Fruit fly (Drosophila melanogaster): ENCODE data around the gene CG44815.
A peak's percentile ranks its signal among the peaks of the same experiment; 100 is the strongest.

Gene CG44815

DNA sequence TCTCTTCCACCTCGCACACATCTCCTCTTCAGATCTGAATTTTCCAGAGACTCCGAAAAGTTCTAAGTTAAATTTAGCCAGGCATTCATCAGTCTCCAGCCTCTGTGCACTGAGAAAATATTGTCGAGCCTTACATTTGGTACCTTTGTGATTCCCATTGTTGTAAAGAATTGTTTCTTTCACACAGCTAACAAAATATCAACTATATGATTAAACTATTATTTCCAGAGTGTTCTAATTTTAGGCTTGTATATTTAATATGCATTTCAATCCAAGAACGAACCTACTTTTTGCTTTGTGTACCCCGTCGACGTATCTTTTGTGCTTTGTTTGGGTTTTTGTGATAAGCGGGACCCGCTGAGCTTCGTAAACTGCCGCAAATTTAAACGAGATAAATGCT, 48.1 kb upstream of the CG44815 start (continued):
- TF ChIP-seq Dip2 (GFP tag; IDR thresholded peaks at IDR 0.05) (no peak), nerfin-2 (GFP tag; IDR thresholded peaks at IDR 0.05; ENCODE audit: partially characterized antibody) (no peak), sens (GFP tag) (peak; percentile 89), ara (GFP tag; IDR thresholded peaks at IDR 0.05) (no peak), CG18262 (tag; optimal IDR thresholded peaks at IDR 0.05) (peak; percentile 37), Sox102F (GFP tag; optimal IDR thresholded peaks at IDR 0.05) (peak; percentile 10), Dad (GFP tag; optimal IDR thresholded peaks at IDR 0.05) (no peak)

DNA sequence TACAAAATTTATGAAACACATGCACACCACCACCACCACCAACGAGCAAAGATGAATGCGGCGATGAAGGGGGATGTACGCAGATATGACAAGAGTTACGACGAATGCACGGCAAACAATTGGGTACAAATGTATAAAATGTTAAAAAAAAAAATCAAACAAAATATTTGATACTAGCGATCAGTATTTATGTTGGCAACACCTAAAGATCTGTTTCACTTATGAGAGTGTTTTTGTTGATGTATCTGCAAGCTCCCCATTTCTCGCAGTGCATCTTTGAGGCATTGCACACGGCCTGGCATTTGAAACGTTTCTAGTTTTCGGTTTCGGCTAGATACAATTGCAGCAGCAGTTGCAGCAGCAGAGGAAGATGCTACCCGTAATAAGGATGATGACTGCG, 40.8 kb upstream of the CG44815 start:
- TF ChIP-seq lov (optimal IDR thresholded peaks at IDR 0.05): no peak
- peak; percentile 85 for TF ChIP-seq lov (GFP tag; IDR thresholded peaks at IDR 0.05)
- peak; percentile 70 for TF ChIP-seq Side (GFP tag; optimal IDR thresholded peaks at IDR 0.05)
- peak; percentile 74 for TF ChIP-seq CG1024 (GFP tag; IDR thresholded peaks at IDR 0.05)
- 0 out of 2 replicates have a peak, but pooled peaks have one; percentile 14 for TF ChIP-seq Gsc (GFP tag; IDR thresholded peaks at IDR 0.05)
- TF ChIP-seq Ravus (GFP tag; IDR thresholded peaks at IDR 0.05): peak; percentile 4; the same call in 1 of the 2 replicates
- peak; percentile 84 for TF ChIP-seq CG4820 (GFP tag; optimal IDR thresholded peaks at IDR 0.05)
- no peak for TF ChIP-seq CrebB (tag; optimal IDR thresholded peaks at IDR 0.05)
- TF ChIP-seq ap (GFP tag; IDR thresholded peaks at IDR 0.05): peak; percentile 61
- peak; percentile 9 for TF ChIP-seq CG2116 (GFP tag; optimal IDR thresholded peaks at IDR 0.05)
- no peak for TF ChIP-seq nerfin-2 (GFP tag; IDR thresholded peaks at IDR 0.05; ENCODE audit: partially characterized antibody)
- peak; percentile 72 for TF ChIP-seq CG2202 (tag; optimal IDR thresholded peaks at IDR 0.05)
- peak; percentile 51; the same call in 1 of the 2 replicates for TF ChIP-seq crol (GFP tag; IDR thresholded peaks at IDR 0.05)
- peak; percentile 38 for TF ChIP-seq her (GFP tag; optimal IDR thresholded peaks at IDR 0.05)
- TF ChIP-seq Ada2b (GFP tag; IDR thresholded peaks at IDR 0.05): peak; percentile 64
- TF ChIP-seq pzg (GFP tag; optimal IDR thresholded peaks at IDR 0.05): no peak
- TF ChIP-seq Sox100B (GFP tag; optimal IDR thresholded peaks at IDR 0.05): peak; percentile 64
- 0 out of 2 replicates have a peak, but pooled peaks have one; percentile 36 for TF ChIP-seq CG9932 (GFP tag; IDR thresholded peaks at IDR 0.05)
- peak; percentile 29 for TF ChIP-seq ERR (GFP tag; optimal IDR thresholded peaks at IDR 0.05)
- peak; percentile 66 for TF ChIP-seq CG12219 (GFP tag; optimal IDR thresholded peaks at IDR 0.05)
- peak; percentile 85 for TF ChIP-seq Atf3 (GFP tag; optimal IDR thresholded peaks at IDR 0.05)
- TF ChIP-seq CG34224 (GFP tag; IDR thresholded peaks at IDR 0.05; ENCODE audit: partially characterized antibody): no peak
- peak; percentile 32 for TF ChIP-seq CG1792 (GFP tag; optimal IDR thresholded peaks at IDR 0.05)
- TF ChIP-seq trem (tag; optimal IDR thresholded peaks at IDR 0.05): no peak
- peak; percentile 43 for TF ChIP-seq CHES-1-like (GFP tag; optimal IDR thresholded peaks at IDR 0.05)
- TF ChIP-seq CG10321 (GFP tag; IDR thresholded peaks at IDR 0.05): no peak
- no peak for TF ChIP-seq CG7271 (tag; optimal IDR thresholded peaks at IDR 0.05)
- peak; percentile 82 for TF ChIP-seq fd96Cb (tag; optimal IDR thresholded peaks at IDR 0.05)
- peak; percentile 76 for TF ChIP-seq Ptx1 (GFP tag; IDR thresholded peaks at IDR 0.05)
- TF ChIP-seq sob (GFP tag; IDR thresholded peaks at IDR 0.05): peak; percentile 53; the same call in 1 of the 2 replicates
- peak; percentile 49; the same call in 1 of the 3 replicates for TF ChIP-seq CG11093 (GFP tag; IDR thresholded peaks at IDR 0.05)
- TF ChIP-seq lmd (GFP tag; IDR thresholded peaks at IDR 0.05): peak; percentile 77
- no peak for TF ChIP-seq CG16779 (GFP tag; IDR thresholded peaks at IDR 0.05)
- peak; percentile 39 for TF ChIP-seq CG17186 (GFP tag; optimal IDR thresholded peaks at IDR 0.05)
- TF ChIP-seq usp (GFP tag; optimal IDR thresholded peaks at IDR 0.05): no peak
- TF ChIP-seq ems (GFP tag; optimal IDR thresholded peaks at IDR 0.05): peak; percentile 68
- peak; percentile 37; the same call in 1 of the 2 replicates for TF ChIP-seq CG11085 (GFP tag; IDR thresholded peaks at IDR 0.05)
- TF ChIP-seq Oli (tag; optimal IDR thresholded peaks at IDR 0.05): peak; percentile 70
- 0 out of 3 replicates have a peak, but pooled peaks have one; percentile 47 for TF ChIP-seq CG2199 (GFP tag; IDR thresholded peaks at IDR 0.05)
- TF ChIP-seq CG17385 (GFP tag; optimal IDR thresholded peaks at IDR 0.05): peak; percentile 60
- 0 out of 2 replicates have a peak, but pooled peaks have one; percentile 22 for TF ChIP-seq aop (GFP tag; IDR thresholded peaks at IDR 0.05)
- TF ChIP-seq fu2 (GFP tag; optimal IDR thresholded peaks at IDR 0.05): peak; percentile 34
- TF ChIP-seq sd (tag; optimal IDR thresholded peaks at IDR 0.05): no peak
- no peak for TF ChIP-seq CG8478 (optimal IDR thresholded peaks at IDR 0.05)
- TF ChIP-seq Xrp1 (GFP tag; IDR thresholded peaks at IDR 0.05): peak; percentile 89
